Worm (Caenorhabditis elegans) whole organism, late embryonic: Measurements from ENCODE around the gene F16G10.1.

Source experiments
- ceh-22 ChIP-seq: sonication (generic microtip); optimal IDR thresholded peaks from 2 replicates; lab custom pipeline; 2017; ENCODE audit warnings: missing biosample characterization, missing genetic modification characterization
- ceh-24 ChIP-seq: sonication (generic microtip); optimal IDR thresholded peaks from 2 replicates; lab custom pipeline; 2016; ENCODE audit warnings: mild to moderate bottlenecking, missing genetic modification characterization, missing compliant biosample characterization
- ceh-48 ChIP-seq: sonication (generic microtip); optimal IDR thresholded peaks from 2 replicates; lab custom pipeline; 2016; ENCODE audit warnings: missing genetic modification characterization, inconsistent platforms, missing compliant biosample characterization
- ceh-9 ChIP-seq: sonication (generic microtip); optimal IDR thresholded peaks from 2 replicates; lab custom pipeline; 2016; ENCODE audit warnings: mild to moderate bottlenecking, missing genetic modification characterization, inconsistent platforms, missing compliant biosample characterization
- fkh-10 ChIP-seq: fragments of 150-350 bp; optimal IDR thresholded peaks from 2 replicates; lab custom pipeline; 2014; ENCODE audit warnings: missing biosample characterization, missing genetic modification reagents, missing genetic modification characterization
- hlh-13 ChIP-seq: fragments of 200-800 bp; sonication (Bioruptor generic); optimal IDR thresholded peaks from 2 replicates; lab custom pipeline; 2018; ENCODE audit warnings: mild to moderate bottlenecking, missing genetic modification characterization, missing compliant biosample characterization
- nhr-11 ChIP-seq: fragments of 150-350 bp; optimal IDR thresholded peaks from 2 replicates; lab custom pipeline; 2014; ENCODE audit warnings: missing biosample characterization, missing genetic modification characterization
- pha-2 ChIP-seq: sonication (generic microtip); optimal IDR thresholded peaks from 2 replicates; lab custom pipeline; 2017; ENCODE audit warnings: mild to moderate bottlenecking, missing genetic modification characterization, missing compliant biosample characterization
- pha-4 ChIP-seq: fragments of 150-350 bp; optimal IDR thresholded peaks from 2 replicates; lab custom pipeline; 2018; ENCODE audit warnings: missing biosample characterization, missing genetic modification reagents, missing genetic modification characterization
- tbx-2 ChIP-seq: sonication (generic microtip); optimal IDR thresholded peaks from 2 replicates; lab custom pipeline; 2016; ENCODE audit warnings: missing genetic modification characterization, missing compliant biosample characterization
- ttx-3 ChIP-seq: sonication (generic microtip); optimal IDR thresholded peaks from 2 replicates; lab custom pipeline; 2016; ENCODE audit warnings: missing genetic modification reagents, missing genetic modification characterization, missing compliant biosample characterization

ce11 chrII:2442243-2442642 is 38.2 kb downstream of the F16G10.1 start:
- TF ChIP-seq ttx-3 (no peak), hlh-13 (GFP tag; lab: Kevin White, UChicago) (no peak), fkh-10 (GFP tag; lab: Kevin White, UChicago) (no peak), pha-4 (no peak), ceh-48 (tag; lab: Kevin White, UChicago) (no peak), ceh-9 (tag; lab: Kevin White, UChicago) (no peak), pha-2 (tag; lab: Kevin White, UChicago) (no peak), tbx-2 (tag; lab: Kevin White, UChicago) (no peak), ceh-22 (tag; lab: Kevin White, UChicago) (no peak), ceh-24 (tag; lab: Kevin White, UChicago) (no peak), nhr-11 (tag; lab: Kevin White, UChicago) (no peak)
